Worm (Caenorhabditis elegans): ENCODE measurements around the gene Y37H2A.13.

ce11 chrV:18142549-18142948 lies at the start of gene Y37H2A.13:
- TF ChIP-seq nhr-77 (tag; optimal IDR thresholded peaks at IDR 0.05), result no peak
- TF ChIP-seq unc-39 (tag; optimal IDR thresholded peaks at IDR 0.05), result no peak
- TF ChIP-seq lin-13 (GFP tag; optimal IDR thresholded peaks at IDR 0.05), result no peak
- TF ChIP-seq ama-1 (optimal IDR thresholded peaks at IDR 0.05), result no peak
